Worm (Caenorhabditis elegans): ENCODE data around the gene fbxa-31.

fbxa-31 gene

DNA sequence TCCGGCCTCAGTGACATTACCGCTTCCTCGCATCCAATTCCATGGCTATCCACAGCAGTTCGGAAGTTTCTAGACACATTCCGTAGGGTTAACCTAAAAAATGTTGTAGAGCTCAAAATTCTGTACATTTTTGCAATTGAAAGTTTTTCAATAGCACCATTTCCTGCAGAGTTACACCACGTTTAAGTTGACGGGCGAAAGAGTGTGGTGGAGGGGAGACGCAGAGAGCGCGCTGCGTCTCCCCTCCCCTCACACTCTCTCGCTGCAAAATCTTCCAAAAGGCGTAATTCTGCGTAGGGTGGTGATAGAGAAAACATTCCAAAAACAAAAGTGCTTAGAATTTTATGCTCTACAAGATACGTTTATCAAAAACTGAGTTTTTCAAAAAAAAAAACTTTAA, 22.9 kb downstream of the fbxa-31 start:
- TF ChIP-seq dmd-4 (tag; optimal IDR thresholded peaks at IDR 0.05) (no peak), sma-3 (GFP tag; optimal IDR thresholded peaks at IDR 0.05) (no peak), alr-1 (tag; optimal IDR thresholded peaks at IDR 0.05) (no peak), nhr-12 (tag; optimal IDR thresholded peaks at IDR 0.05) (no peak), mab-5 (tag; optimal IDR thresholded peaks at IDR 0.05) (no peak), unc-62 (GFP tag; optimal IDR thresholded peaks at IDR 0.05) (no peak), ztf-11 (tag; optimal IDR thresholded peaks at IDR 0.05) (no peak), F13H6.1 (tag; optimal IDR thresholded peaks at IDR 0.05) (no peak), skn-1 (tag; optimal IDR thresholded peaks at IDR 0.05) (no peak)

DNA sequence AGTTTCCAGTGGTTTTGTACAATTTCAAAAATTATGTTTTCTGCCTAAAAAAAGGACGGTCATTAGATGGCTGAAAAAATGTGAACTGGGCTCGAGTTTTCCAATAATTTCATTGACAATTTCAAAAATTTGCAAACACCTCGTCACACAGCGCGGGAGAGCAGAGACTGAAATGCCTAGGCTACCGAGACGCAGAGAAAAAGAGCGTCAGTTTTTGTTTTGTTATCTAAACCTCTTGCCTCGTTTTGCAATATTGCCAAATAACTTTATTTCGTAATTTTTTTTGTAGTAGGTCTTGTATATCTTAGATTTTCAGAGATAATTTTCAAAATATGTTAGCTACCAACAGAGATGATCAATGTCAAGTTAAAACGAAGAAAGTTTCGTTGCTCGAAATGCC, 28.0 kb downstream of the fbxa-31 start, which contains the start of gene fbxa-63:
Gene fbxa-63 (plus strand): TSS at position 310 of the 400 bp plus-strand sequence.
- TF ChIP-seq sma-9 (GFP tag; optimal IDR thresholded peaks at IDR 0.05), result peak; percentile 33
- no peak for TF ChIP-seq sma-9 (tag; optimal IDR thresholded peaks at IDR 0.05)
- no peak for TF ChIP-seq crh-2 (tag; optimal IDR thresholded peaks at IDR 0.05)
- peak; percentile 32 to 41 for TF ChIP-seq lsy-2 (tag; optimal IDR thresholded peaks at IDR 0.05)
- peak; percentile 59 for TF ChIP-seq C34F6.9 (tag; optimal IDR thresholded peaks at IDR 0.05)
- peak; percentile 99 for TF ChIP-seq nhr-129 (tag; optimal IDR thresholded peaks at IDR 0.05)
- TF ChIP-seq sem-4 (tag; optimal IDR thresholded peaks at IDR 0.05), result no peak
- peak; percentile 81 for TF ChIP-seq unc-55 (GFP tag; optimal IDR thresholded peaks at IDR 0.05)

- TF ChIP-seq aly-2 (tag; optimal IDR thresholded peaks at IDR 0.05) (no peak), nhr-21 (tag; optimal IDR thresholded peaks at IDR 0.05) (no peak), sma-9 (GFP tag; optimal IDR thresholded peaks at IDR 0.05) (peak; percentile 29), sma-9 (tag; optimal IDR thresholded peaks at IDR 0.05) (no peak), snpc-4 (tag; optimal IDR thresholded peaks at IDR 0.05) (no peak)
Measured at ce11 chrIII:1238704-1239103, 32.5 kb downstream of the fbxa-31 start, which contains the start of gene fbxa-61. Gene fbxa-61 (plus strand): TSS chrIII:1239048.

DNA sequence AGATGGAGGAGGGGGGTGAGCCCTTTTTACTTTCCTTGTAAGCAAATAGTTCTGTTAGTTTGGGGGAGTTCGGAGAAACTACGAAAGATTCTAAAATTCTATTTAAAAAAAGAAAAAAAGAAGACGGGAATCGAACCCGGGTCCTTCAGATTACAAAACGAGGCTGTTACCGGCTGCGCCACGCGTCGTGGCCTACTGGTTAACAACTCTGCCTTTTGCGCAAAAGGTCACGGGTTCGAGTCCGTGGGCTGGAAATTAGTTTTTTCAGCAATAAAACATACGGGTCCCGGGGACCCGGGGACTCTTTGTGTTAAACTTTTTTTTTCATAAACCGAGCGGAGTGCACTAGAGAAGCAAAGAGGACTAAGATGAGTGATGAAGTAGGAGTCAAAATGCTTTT, 40.0 kb downstream of the fbxa-31 start:
- TF ChIP-seq unc-55 (GFP tag; optimal IDR thresholded peaks at IDR 0.05), result no peak
- TF ChIP-seq peb-1 (tag; optimal IDR thresholded peaks at IDR 0.05), result no peak
- no peak for TF ChIP-seq lsy-2 (tag; optimal IDR thresholded peaks at IDR 0.05)
- TF ChIP-seq elt-3 (tag; optimal IDR thresholded peaks at IDR 0.05), result no peak
- TF ChIP-seq unc-62 (GFP tag; optimal IDR thresholded peaks at IDR 0.05), result no peak
- TF ChIP-seq elt-1 (tag; optimal IDR thresholded peaks at IDR 0.05), result no peak
- TF ChIP-seq nhr-23 (tag; optimal IDR thresholded peaks at IDR 0.05), result no peak

- TF ChIP-seq nhr-6 (tag; optimal IDR thresholded peaks at IDR 0.05), result no peak
- TF ChIP-seq nhr-10 (tag; optimal IDR thresholded peaks at IDR 0.05), result no peak
- TF ChIP-seq nhr-12 (tag; optimal IDR thresholded peaks at IDR 0.05), result no peak
- no peak for TF ChIP-seq lin-11 (tag; optimal IDR thresholded peaks at IDR 0.05)
- TF ChIP-seq alr-1 (tag; optimal IDR thresholded peaks at IDR 0.05), result no peak
- TF ChIP-seq ceh-82 (tag; optimal IDR thresholded peaks at IDR 0.05), result no peak
- no peak for TF ChIP-seq egl-27 (tag; optimal IDR thresholded peaks at IDR 0.05)
- no peak for TF ChIP-seq nhr-25 (tag; optimal IDR thresholded peaks at IDR 0.05)
- no peak for TF ChIP-seq F13H6.1 (tag; optimal IDR thresholded peaks at IDR 0.05)
- no peak for TF ChIP-seq nhr-129 (tag; optimal IDR thresholded peaks at IDR 0.05)
- no peak for TF ChIP-seq aly-2 (tag; optimal IDR thresholded peaks at IDR 0.05)
- no peak for TF ChIP-seq blmp-1 (tag; optimal IDR thresholded peaks at IDR 0.05; ENCODE audit: insufficient read depth)
Measured at ce11 chrIII:1230672-1231071, 40.6 kb downstream of the fbxa-31 start.

ce11 chrIII:1230174-1230573, 41.1 kb downstream of the fbxa-31 start, which contains the start of gene pes-4:
Gene pes-4 (minus strand): TSS chrIII:1230274.
- TF ChIP-seq sma-9 (GFP tag; optimal IDR thresholded peaks at IDR 0.05), result no peak
- no peak for TF ChIP-seq sma-9 (tag; optimal IDR thresholded peaks at IDR 0.05)
- no peak for TF ChIP-seq lsy-2 (tag; optimal IDR thresholded peaks at IDR 0.05)
- TF ChIP-seq ama-1 (optimal IDR thresholded peaks at IDR 0.05), result no peak
- no peak for TF ChIP-seq crh-2 (tag; optimal IDR thresholded peaks at IDR 0.05)
- TF ChIP-seq C34F6.9 (tag; optimal IDR thresholded peaks at IDR 0.05), result no peak
- TF ChIP-seq skn-1 (tag; optimal IDR thresholded peaks at IDR 0.05), result no peak
- TF ChIP-seq nhr-11 (tag; optimal IDR thresholded peaks at IDR 0.05), result no peak
- TF ChIP-seq R02D3.7 (tag; optimal IDR thresholded peaks at IDR 0.05), result no peak
- no peak for TF ChIP-seq nhr-6 (tag; optimal IDR thresholded peaks at IDR 0.05)
- no peak for TF ChIP-seq lin-11 (tag; optimal IDR thresholded peaks at IDR 0.05)
